Worm (Caenorhabditis elegans): ENCODE results near the gene apx-1.

DNA sequence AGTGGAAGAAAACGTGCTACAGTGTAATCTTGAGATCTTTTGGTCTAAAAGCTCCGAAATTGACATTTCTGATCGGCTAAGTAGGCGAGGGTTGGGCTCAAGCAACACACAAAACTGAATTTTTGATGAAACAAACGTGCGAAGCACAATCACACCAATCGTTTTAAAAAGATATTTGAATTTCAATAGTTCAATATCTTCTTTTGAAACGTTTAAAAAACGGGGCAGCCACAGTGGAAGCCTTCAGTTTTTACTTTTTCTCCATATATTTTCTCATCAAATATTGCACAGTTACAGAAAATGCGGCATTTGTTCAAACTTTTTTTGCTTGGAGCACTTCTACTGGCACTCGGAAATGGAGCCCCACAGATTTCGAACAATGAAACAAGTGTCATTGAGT lies 43.7 kb upstream of the apx-1 start, which contains the start of gene C36C5.4:
- TF ChIP-seq ztf-6 (GFP tag; IDR thresholded peaks at IDR 0.05) (no peak), unc-130 (GFP tag; optimal IDR thresholded peaks at IDR 0.05) (no peak), unc-62 (GFP tag; optimal IDR thresholded peaks at IDR 0.05) (no peak), him-1 (tag; optimal IDR thresholded peaks at IDR 0.05) (no peak), attf-6 (GFP tag; IDR thresholded peaks at IDR 0.05) (no peak), F33H1.4 (GFP tag; IDR thresholded peaks at IDR 0.05) (no peak), snpc-4 (GFP tag; optimal IDR thresholded peaks at IDR 0.05) (no peak), snpc-4 (tag; optimal IDR thresholded peaks at IDR 0.05) (no peak), pbrm-1 (GFP tag; IDR thresholded peaks at IDR 0.05) (no peak), hlh-26 (GFP tag; conservative IDR thresholded peaks at IDR 0.05) (no peak), mcd-1 (GFP tag; IDR thresholded peaks at IDR 0.05) (no peak), aptf-2 (GFP tag; conservative IDR thresholded peaks at IDR 0.05) (no peak), chd-7 (tag; optimal IDR thresholded peaks at IDR 0.05) (no peak), efl-1 (GFP tag; optimal IDR thresholded peaks at IDR 0.05) (no peak), C06A6.2 (GFP tag; conservative IDR thresholded peaks at IDR 0.05) (no peak)
